Worm (Caenorhabditis elegans): ENCODE measurements around the gene nep-22.
A peak's percentile ranks its signal among the peaks of the same experiment; 100 is the strongest.

DNA sequence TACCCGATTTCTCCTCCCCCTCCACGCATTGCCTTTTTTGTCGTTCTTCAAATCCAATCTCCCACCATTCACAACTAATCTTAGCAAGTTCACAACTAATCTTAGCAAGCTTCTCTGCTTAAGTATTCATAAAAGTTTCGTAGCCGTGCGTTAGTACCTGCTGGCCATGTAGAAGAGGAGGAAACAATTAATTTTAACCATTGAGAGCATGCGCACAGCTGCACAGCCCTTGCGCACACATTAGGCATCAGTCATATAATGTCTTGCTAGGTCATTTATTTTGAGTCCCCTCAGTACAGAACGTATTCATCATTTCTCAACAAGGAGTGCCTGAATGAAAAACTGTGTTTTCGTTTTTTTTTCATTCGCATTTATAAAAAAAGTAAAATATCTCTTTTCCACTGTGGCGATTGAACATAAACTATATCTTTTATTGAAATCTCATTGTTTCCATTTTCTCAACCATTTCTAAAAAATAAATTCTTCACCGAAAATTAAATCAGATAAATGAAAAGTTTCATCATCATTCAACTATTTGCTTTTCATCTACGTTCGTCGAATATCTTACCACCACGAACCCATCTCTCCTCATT, 33.0 kb downstream of the nep-22 start:
- no peak for TF ChIP-seq dmd-9 (GFP tag; IDR thresholded peaks at IDR 0.05)
- no peak for TF ChIP-seq snpc-4 (tag; optimal IDR thresholded peaks at IDR 0.05)
- TF ChIP-seq nhr-25 (tag; optimal IDR thresholded peaks at IDR 0.05; ENCODE audit: borderline replicate concordance, insufficient read depth): no peak
- TF ChIP-seq Y75B8A.6 (GFP tag; IDR thresholded peaks at IDR 0.05): no peak
- peak in 1 of 2 experiments; percentile 95 for TF ChIP-seq unc-62 (GFP tag; optimal IDR thresholded peaks at IDR 0.05 in 1 of 2)
- no peak for TF ChIP-seq unc-62 (tag; optimal IDR thresholded peaks at IDR 0.05)
- no peak for TF ChIP-seq daf-12 (tag; optimal IDR thresholded peaks at IDR 0.05)
- no peak for TF ChIP-seq lin-13 (GFP tag; optimal IDR thresholded peaks at IDR 0.05)
- no peak for TF ChIP-seq nhr-11 (tag; optimal IDR thresholded peaks at IDR 0.05)

Measured in whole organism, L4 larva.